Worm (Caenorhabditis elegans) whole organism, L1 larva: ENCODE measurements around the gene Y60A3A.21.

Experiments used
- C04F5.9 ChIP-seq: sonication (generic microtip); optimal IDR thresholded peaks from 2 replicates; lab custom pipeline; 2016; ENCODE audit warnings: missing genetic modification characterization, missing compliant biosample characterization
- C16A3.4 ChIP-seq: fragments of 150-350 bp; optimal IDR thresholded peaks from 2 replicates; lab custom pipeline; 2014; ENCODE audit warnings: missing biosample characterization, missing genetic modification characterization
- aly-2 ChIP-seq: fragments of 150-350 bp; optimal IDR thresholded peaks from 2 replicates; lab custom pipeline; 2014; ENCODE audit warnings: missing biosample characterization, missing genetic modification characterization
- ama-1 ChIP-seq: fragments of 150-350 bp; optimal IDR thresholded peaks from 2 replicates; lab custom pipeline; 2014
- ceh-90 ChIP-seq: sonication (generic microtip); optimal IDR thresholded peaks from 2 replicates; lab custom pipeline; 2016; ENCODE audit warnings: missing genetic modification characterization, missing compliant biosample characterization
- dpl-1 ChIP-seq, 3 experiments: fragments of 150-350 bp in 2 of 3; sonication (generic microtip) in 1 of 3; optimal IDR thresholded peaks; 2 replicates each; lab custom pipeline; 2014 to 2017; ENCODE audit warnings: missing biosample characterization in 3 of 3, missing genetic modification characterization in 3 of 3, missing genetic modification reagents in 3 of 3
- efl-1 ChIP-seq, 4 experiments: fragments of 150-350 bp; optimal IDR thresholded peaks in 3 of 4; peaks in 1 of 4; 1 replicate in 1 of 4; 2 replicates in 3 of 4; lab custom pipeline; 2014; ENCODE audit warnings: missing biosample characterization in 2 of 4, missing genetic modification characterization in 2 of 4, missing genetic modification reagents in 2 of 4
- efl-3 ChIP-seq: fragments of 200-800 bp; sonication (Bioruptor generic); optimal IDR thresholded peaks from 2 replicates; lab custom pipeline; 2018; ENCODE audit warnings: mild to moderate bottlenecking, missing genetic modification characterization, missing compliant biosample characterization
- elt-2 ChIP-seq: sonication (generic microtip); optimal IDR thresholded peaks from 2 replicates; lab custom pipeline; 2016; ENCODE audit warnings: missing genetic modification characterization, mild to moderate bottlenecking, inconsistent platforms, missing compliant biosample characterization, missing genetic modification reagents
- elt-3 ChIP-seq, 6 experiments: fragments of 150-350 bp in 1 of 6; sonication (generic microtip); optimal IDR thresholded peaks; 2 replicates each; lab custom pipeline; 2017 to 2018; ENCODE audit warnings: missing biosample characterization in 6 of 6, missing genetic modification characterization in 6 of 6, inconsistent platforms in 1 of 6
- ets-5 ChIP-seq: fragments of 200-800 bp; sonication (Bioruptor generic); IDR thresholded peaks from 2 replicates; pipeline ENCODE4 v1.3.6; 2022; ENCODE audit warnings: missing genetic modification characterization, missing compliant biosample characterization
- fkh-4 ChIP-seq: sonication (generic microtip); optimal IDR thresholded peaks from 2 replicates; lab custom pipeline; 2016; ENCODE audit warnings: missing compliant biosample characterization, missing genetic modification characterization, borderline replicate concordance
- grh-1 ChIP-seq: fragments of 200-800 bp; sonication (Bioruptor generic); IDR thresholded peaks from 2 replicates; pipeline ENCODE4 v1.3.6; 2022; ENCODE audit warnings: missing genetic modification reagents, missing genetic modification characterization, missing compliant biosample characterization
- irx-1 ChIP-seq: sonication (generic microtip); optimal IDR thresholded peaks from 2 replicates; lab custom pipeline; 2016; ENCODE audit warnings: missing genetic modification characterization, missing compliant biosample characterization
- jun-1 ChIP-seq: fragments of 150-350 bp; optimal IDR thresholded peaks from 2 replicates; lab custom pipeline; 2014; ENCODE audit warnings: missing biosample characterization, missing genetic modification reagents, missing genetic modification characterization
- lin-14 ChIP-seq: fragments of 200-800 bp; sonication (Bioruptor generic); optimal IDR thresholded peaks from 2 replicates; lab custom pipeline; 2018; ENCODE audit warnings: mild to moderate bottlenecking, missing genetic modification characterization, moderate library complexity, missing compliant biosample characterization
- lin-15B ChIP-seq: fragments of 150-350 bp; sonication (generic microtip); optimal IDR thresholded peaks from 3 replicates; lab custom pipeline; 2014; ENCODE audit warnings: missing biosample characterization, missing genetic modification characterization
- lir-3 ChIP-seq: sonication (generic microtip); optimal IDR thresholded peaks from 2 replicates; lab custom pipeline; 2016; ENCODE audit warnings: mild to moderate bottlenecking, missing genetic modification characterization, moderate library complexity, missing compliant biosample characterization; ENCODE audit not compliant: poor library complexity
- lsy-2 ChIP-seq, 2 experiments: fragments of 150-350 bp; optimal IDR thresholded peaks; 2 replicates each; lab custom pipeline; 2014; ENCODE audit warnings: missing biosample characterization in 2 of 2, missing genetic modification characterization in 2 of 2
- nhr-19 ChIP-seq: fragments of 200-800 bp; sonication (Bioruptor generic); conservative IDR thresholded peaks from 2 replicates; pipeline ENCODE4 v1.3.6; 2022; ENCODE audit warnings: missing genetic modification characterization, missing compliant biosample characterization
- nhr-20 ChIP-seq: sonication (generic microtip); optimal IDR thresholded peaks from 2 replicates; lab custom pipeline; 2016; ENCODE audit warnings: mild to moderate bottlenecking, missing genetic modification characterization, missing compliant biosample characterization
- nhr-28 ChIP-seq: fragments of 150-350 bp; optimal IDR thresholded peaks from 2 replicates; lab custom pipeline; 2014; ENCODE audit warnings: missing biosample characterization, missing genetic modification characterization
- nhr-71 ChIP-seq: sonication (generic microtip); optimal IDR thresholded peaks from 2 replicates; lab custom pipeline; 2016; ENCODE audit warnings: mild to moderate bottlenecking, missing genetic modification characterization, moderate library complexity, missing compliant biosample characterization
- nhr-76 ChIP-seq: sonication (generic microtip); optimal IDR thresholded peaks from 2 replicates; lab custom pipeline; 2017; ENCODE audit warnings: missing biosample characterization, missing genetic modification characterization
- nhr-85 ChIP-seq: sonication (generic microtip); peaks from one replicate; lab custom pipeline; 2016; ENCODE audit warnings: missing genetic modification characterization, inconsistent platforms, missing compliant biosample characterization
- nhr-90 ChIP-seq: sonication (generic microtip); optimal IDR thresholded peaks from 2 replicates; lab custom pipeline; 2016; ENCODE audit warnings: mild to moderate bottlenecking, missing genetic modification characterization, missing compliant biosample characterization; ENCODE audit not compliant: poor library complexity
- pax-3 ChIP-seq: fragments of 200-800 bp; sonication (Bioruptor generic); optimal IDR thresholded peaks from 2 replicates; lab custom pipeline; 2018; ENCODE audit warnings: mild to moderate bottlenecking, missing genetic modification characterization, moderate library complexity, missing compliant biosample characterization
- snpc-4 ChIP-seq: fragments of 150-350 bp; optimal IDR thresholded peaks from 2 replicates; lab custom pipeline; 2014; ENCODE audit warnings: missing biosample characterization, missing genetic modification characterization
- sox-4 ChIP-seq: sonication (generic microtip); optimal IDR thresholded peaks from 2 replicates; lab custom pipeline; 2016; ENCODE audit warnings: missing genetic modification characterization, missing compliant biosample characterization
- tbx-2 ChIP-seq: sonication (generic microtip); optimal IDR thresholded peaks from 2 replicates; lab custom pipeline; 2016; ENCODE audit warnings: missing genetic modification characterization, missing compliant biosample characterization
- tlp-1 ChIP-seq: fragments of 150-350 bp; optimal IDR thresholded peaks from 2 replicates; lab custom pipeline; 2014; ENCODE audit warnings: missing biosample characterization, missing genetic modification characterization
- unc-130 ChIP-seq: fragments of 150-350 bp; optimal IDR thresholded peaks from 2 replicates; lab custom pipeline; 2017; ENCODE audit warnings: missing biosample characterization, missing genetic modification characterization, inconsistent platforms
- vab-15 ChIP-seq: sonication (generic microtip); optimal IDR thresholded peaks from 2 replicates; lab custom pipeline; 2017; ENCODE audit warnings: missing genotype, mild to moderate bottlenecking, missing genetic modification characterization, missing compliant biosample characterization
- xbp-1 ChIP-seq: sonication (generic microtip); optimal IDR thresholded peaks from 2 replicates; lab custom pipeline; 2016; ENCODE audit warnings: missing genetic modification characterization, missing compliant biosample characterization
- ztf-11 ChIP-seq, 2 experiments: sonication (generic microtip); optimal IDR thresholded peaks; 2 replicates each; lab custom pipeline; 2016 to 2017; ENCODE audit warnings: missing genetic modification characterization in 2 of 2, missing biosample characterization in 1 of 2, missing compliant biosample characterization in 1 of 2
- ztf-4 ChIP-seq: fragments of 150-350 bp; optimal IDR thresholded peaks from 2 replicates; lab custom pipeline; 2014; ENCODE audit warnings: missing biosample characterization, missing genetic modification characterization

Y60A3A.21 gene

DNA sequence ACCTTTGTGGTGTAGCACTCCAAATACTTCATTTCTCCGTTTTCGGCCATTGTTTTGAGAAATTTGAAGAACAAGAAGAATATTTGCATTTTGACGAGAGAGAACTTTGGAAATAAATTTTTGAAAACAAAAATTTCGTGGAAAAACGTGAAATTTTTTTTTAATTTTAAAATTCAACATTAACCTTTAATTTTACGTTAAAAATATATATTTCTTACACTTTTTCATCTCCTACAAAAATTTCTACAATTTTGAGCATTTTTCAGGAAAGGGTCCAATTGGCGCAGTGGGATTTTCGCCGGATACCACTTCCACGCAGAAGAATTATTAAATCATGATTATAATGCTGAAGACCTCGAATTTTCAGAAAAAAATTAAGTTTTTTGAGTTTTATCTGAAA is 35.6 kb downstream of the Y60A3A.21 start, which contains the start of gene spe-19:
TSS of gene spe-19 (minus strand) at position 101 of the 400 bp plus-strand sequence.
- TF ChIP-seq snpc-4 (no peak), unc-130 (tag; lab: Kevin White, UChicago) (no peak), nhr-20 (no peak), nhr-71 (tag; lab: Kevin White, UChicago) (no peak), elt-3 (tag; optimal IDR thresholded peaks at IDR 0.05; lab: Kevin White, UChicago) (no peak)

DNA sequence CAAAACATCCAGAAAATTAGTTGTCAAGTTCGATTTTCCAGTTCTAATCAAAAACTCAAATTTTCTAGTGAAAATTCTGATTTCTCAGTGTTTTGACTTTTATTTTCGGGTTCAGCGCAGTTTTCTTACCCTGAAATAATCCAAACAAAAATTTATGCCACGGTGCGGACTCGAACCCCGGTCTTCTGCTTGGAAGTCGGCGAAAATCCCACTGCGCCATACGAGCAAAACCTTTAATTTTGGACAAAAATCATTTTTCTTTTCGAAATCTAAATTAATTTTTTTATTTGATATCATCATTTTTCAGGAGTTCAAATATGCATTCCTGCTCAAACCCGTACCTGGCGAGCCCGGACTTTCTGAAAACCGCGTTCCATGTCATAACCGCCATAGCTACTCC is 37.3 kb downstream of the Y60A3A.21 start, which contains the start of gene srh-233:
TSS of gene srh-233 (plus strand) at position 301 of the 400 bp plus-strand sequence.
- no peak for TF ChIP-seq aly-2 (tag; lab: Kevin White, UChicago)
- no peak for TF ChIP-seq ceh-90
- TF ChIP-seq C04F5.9 = no peak
- TF ChIP-seq tbx-2 (tag; lab: Kevin White, UChicago) = no peak
- no peak for TF ChIP-seq xbp-1 (tag; lab: Kevin White, UChicago)
- TF ChIP-seq dpl-1 (GFP tag; optimal IDR thresholded peaks at IDR 0.05; lab: Kevin White, UChicago) = no peak
- no peak for TF ChIP-seq pax-3 (tag; lab: Kevin White, UChicago)
- TF ChIP-seq nhr-90 (tag; lab: Kevin White, UChicago) = no peak
- no peak for TF ChIP-seq irx-1
- TF ChIP-seq C16A3.4 = no peak
- no peak for TF ChIP-seq ztf-4 (tag; lab: Kevin White, UChicago)
- no peak for TF ChIP-seq efl-3 (GFP tag; lab: Kevin White, UChicago)
- no peak for TF ChIP-seq ets-5 (GFP tag; lab: Robert Waterston, UW)
- no peak for TF ChIP-seq vab-15
- TF ChIP-seq nhr-76 (tag; lab: Kevin White, UChicago) = no peak
- TF ChIP-seq jun-1 (tag; lab: Kevin White, UChicago) = no peak
- no peak for TF ChIP-seq ama-1 (lab: Kevin White, UChicago)
- TF ChIP-seq lin-14 (GFP tag; lab: Kevin White, UChicago) = no peak
- TF ChIP-seq sox-4 = no peak
- TF ChIP-seq, all 84 proteins: peak for 0

DNA sequence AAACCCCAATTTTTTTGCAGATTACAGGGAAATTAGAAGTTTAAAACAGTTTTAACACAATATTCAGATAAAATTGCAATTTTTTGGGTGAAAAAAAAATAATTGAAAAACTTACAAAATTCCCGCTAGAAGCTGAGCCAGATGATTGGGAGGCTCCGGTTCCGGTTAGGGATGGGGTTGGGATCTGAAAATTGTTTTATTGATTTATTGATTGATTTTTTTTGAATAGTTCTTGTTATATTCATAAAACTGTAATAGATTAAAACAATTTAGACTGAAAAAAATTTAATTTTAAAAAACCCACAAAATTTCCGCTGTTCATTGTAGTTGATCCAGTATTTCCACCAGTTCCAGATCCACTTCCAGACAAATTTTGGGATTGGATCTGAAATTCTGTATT is 47.6 kb downstream of the Y60A3A.21 start:
- TF ChIP-seq efl-1 (optimal IDR thresholded peaks at IDR 0.05; lab: Kevin White, UChicago) = no peak
- peak in 1 of 2 experiments; percentile 5 for TF ChIP-seq efl-1 (GFP tag; optimal IDR thresholded peaks at IDR 0.05 in 1 of 2; lab: Kevin White, UChicago)
- no peak for TF ChIP-seq lin-15B (tag; lab: Kevin White, UChicago)
- no peak for TF ChIP-seq ztf-11 (tag; optimal IDR thresholded peaks at IDR 0.05; lab: Kevin White, UChicago)
- TF ChIP-seq, all 84 proteins: peak for 1

DNA sequence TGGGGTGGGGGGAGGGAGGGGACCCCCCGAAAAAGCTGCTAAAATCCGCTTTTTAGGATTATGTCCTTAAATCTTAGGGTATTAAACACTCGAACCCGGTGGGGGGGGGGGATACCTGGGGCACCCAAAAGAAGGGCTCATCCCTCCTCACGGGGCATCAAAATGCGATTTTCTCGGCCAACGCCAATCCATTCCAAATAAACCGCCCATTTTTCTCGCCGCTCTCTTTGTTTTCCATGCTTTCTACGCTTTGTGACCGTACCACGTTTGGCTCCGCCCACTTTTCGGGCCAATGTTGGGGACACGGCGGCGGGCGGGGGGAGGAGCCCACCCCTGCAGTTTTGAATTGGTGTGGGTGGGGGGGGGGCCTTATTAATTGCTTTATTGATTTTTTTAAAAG is 49.7 kb downstream of the Y60A3A.21 start:
- no peak for TF ChIP-seq tlp-1
- no peak for TF ChIP-seq fkh-4 (tag; lab: Kevin White, UChicago)
- peak; percentile 61 for TF ChIP-seq nhr-85 (tag; lab: Kevin White, UChicago)
- no peak for TF ChIP-seq unc-130 (tag; lab: Kevin White, UChicago)
- no peak for TF ChIP-seq elt-2
- peak in 1 of 2 experiments; percentile 34 for TF ChIP-seq lsy-2 (tag; optimal IDR thresholded peaks at IDR 0.05; lab: Kevin White, UChicago)
- TF ChIP-seq lir-3 = no peak
- TF ChIP-seq ztf-11 (tag; optimal IDR thresholded peaks at IDR 0.05; lab: Kevin White, UChicago) = no peak
- 0 out of 2 replicates have a peak, but pooled peaks have one; percentile 11 for TF ChIP-seq nhr-19 (GFP tag; lab: Robert Waterston, UW)
- TF ChIP-seq grh-1 (GFP tag; lab: Robert Waterston, UW) = 0 out of 2 replicates have a peak, but pooled peaks have one; percentile 20
- no peak for TF ChIP-seq efl-1 (optimal IDR thresholded peaks at IDR 0.05; lab: Kevin White, UChicago)
- TF ChIP-seq efl-1 (GFP tag; optimal IDR thresholded peaks at IDR 0.05 in 1 of 2; lab: Kevin White, UChicago) = peak in 1 of 2 experiments; percentile 79
- no peak for TF ChIP-seq nhr-28
- TF ChIP-seq ztf-4 (tag; lab: Kevin White, UChicago) = no peak
